Worm (Caenorhabditis elegans) whole organism, L4 larva: ENCODE data around the gene Y55F3AM.11.
A peak's percentile ranks its signal among the peaks of the same experiment; 100 is the strongest.

Source experiments
- F10B5.3 ChIP-seq: sonication (generic microtip); optimal IDR thresholded peaks from 2 replicates; lab custom pipeline; 2016; ENCODE audit warnings: mild to moderate bottlenecking, missing genetic modification characterization, missing compliant biosample characterization
- F44E2.7 ChIP-seq: fragments of 200-800 bp; sonication (Bioruptor generic); IDR thresholded peaks from 2 replicates; pipeline ENCODE4 v2.1.2; 2022; ENCODE audit warnings: missing genetic modification characterization, missing compliant biosample characterization
- T26A8.4 ChIP-seq: fragments of 200-800 bp; sonication (Bioruptor generic); IDR thresholded peaks from 2 replicates; pipeline ENCODE4 v1.3.6; 2022; ENCODE audit warnings: missing genetic modification characterization, missing compliant biosample characterization
- Y105C5A.15 ChIP-seq: fragments of 200-800 bp; sonication (Bioruptor generic); IDR thresholded peaks from 2 replicates; pipeline ENCODE4 v1.3.6; 2022; ENCODE audit warnings: missing genetic modification characterization, missing compliant biosample characterization
- aha-1 ChIP-seq: fragments of 150-350 bp; peaks from one replicate; lab custom pipeline; 2014; ENCODE audit warnings: missing biosample characterization, missing genetic modification characterization
- ceh-20 ChIP-seq: fragments of 200-800 bp; sonication (Bioruptor generic); IDR thresholded peaks from 2 replicates; pipeline ENCODE4 v1.3.6; 2022; ENCODE audit warnings: missing genetic modification reagents, missing genetic modification characterization, missing compliant biosample characterization
- ceh-44 ChIP-seq: fragments of 200-800 bp; sonication (Bioruptor generic); IDR thresholded peaks from 2 replicates; pipeline ENCODE4 v1.3.6; 2022; ENCODE audit warnings: missing genetic modification reagents, missing genetic modification characterization, missing compliant biosample characterization
- ceh-82 ChIP-seq: sonication (generic microtip); optimal IDR thresholded peaks from 2 replicates; lab custom pipeline; 2017; ENCODE audit warnings: missing biosample characterization, missing genetic modification characterization
- cey-2 ChIP-seq: sonication (generic microtip); optimal IDR thresholded peaks from 3 replicates; lab custom pipeline; 2017; ENCODE audit warnings: missing genetic modification characterization, mild to moderate bottlenecking, missing compliant biosample characterization, antibody characterized with exemption, borderline replicate concordance; ENCODE audit not compliant: insufficient read depth
- ctbp-1 ChIP-seq: fragments of 200-800 bp; sonication (Bioruptor generic); IDR thresholded peaks from 2 replicates; pipeline ENCODE4 v1.3.6; 2022; ENCODE audit warnings: missing genetic modification reagents, missing genetic modification characterization, missing compliant biosample characterization
- dve-1 ChIP-seq: sonication (generic microtip); optimal IDR thresholded peaks from 2 replicates; lab custom pipeline; 2017; ENCODE audit warnings: antibody characterized with exemption, mild to moderate bottlenecking, missing genetic modification characterization, missing compliant biosample characterization; ENCODE audit not compliant: insufficient read depth
- egl-27 ChIP-seq: sonication (generic microtip); optimal IDR thresholded peaks from 3 replicates; lab custom pipeline; 2017; ENCODE audit warnings: missing biosample characterization, missing genetic modification reagents, missing genetic modification characterization
- gei-8 ChIP-seq: fragments of 200-800 bp; sonication (Bioruptor generic); optimal IDR thresholded peaks from 2 replicates; lab custom pipeline; 2018; ENCODE audit warnings: mild to moderate bottlenecking, missing genetic modification characterization, missing compliant biosample characterization
- jun-1 ChIP-seq: fragments of 150-350 bp; optimal IDR thresholded peaks from 2 replicates; lab custom pipeline; 2014; ENCODE audit warnings: missing biosample characterization, missing genetic modification reagents, missing genetic modification characterization
- lin-1 ChIP-seq: fragments of 200-800 bp; sonication (Bioruptor generic); IDR thresholded peaks from 2 replicates; pipeline ENCODE4 v1.3.6; 2022; ENCODE audit warnings: missing genetic modification reagents, missing genetic modification characterization, missing compliant biosample characterization
- lin-15B ChIP-seq: fragments of 150-350 bp; sonication (generic microtip); optimal IDR thresholded peaks from 3 replicates; lab custom pipeline; 2014; ENCODE audit warnings: missing biosample characterization, missing genetic modification characterization
- lin-39 ChIP-seq: fragments of 150-350 bp; optimal IDR thresholded peaks from 2 replicates; lab custom pipeline; 2014; ENCODE audit warnings: missing biosample characterization, missing genetic modification reagents, missing genetic modification characterization
- lir-3 ChIP-seq: sonication (generic microtip); optimal IDR thresholded peaks from 2 replicates; lab custom pipeline; 2016; ENCODE audit warnings: mild to moderate bottlenecking, missing genetic modification characterization, missing compliant biosample characterization
- madf-9 ChIP-seq: fragments of 200-800 bp; sonication (Bioruptor generic); conservative IDR thresholded peaks from 2 replicates; pipeline ENCODE4 v1.3.6; 2022; ENCODE audit warnings: missing genetic modification reagents, missing genetic modification characterization, missing compliant biosample characterization
- mdt-29 ChIP-seq: fragments of 200-800 bp; sonication (Bioruptor generic); IDR thresholded peaks from 2 replicates; pipeline ENCODE4 v1.3.6; 2022; ENCODE audit warnings: missing genetic modification reagents, missing genetic modification characterization, missing compliant biosample characterization
- mep-1 ChIP-seq: fragments of 150-350 bp; sonication (generic microtip); optimal IDR thresholded peaks from 3 replicates; lab custom pipeline; 2014; ENCODE audit warnings: missing biosample characterization, missing genetic modification characterization
- mes-2 ChIP-seq: sonication (generic microtip); optimal IDR thresholded peaks from 2 replicates; lab custom pipeline; 2016; ENCODE audit warnings: missing genotype, mild to moderate bottlenecking, missing genetic modification characterization, missing compliant biosample characterization; ENCODE audit not compliant: poor library complexity, severe bottlenecking
- mxl-3 ChIP-seq: fragments of 200-800 bp; sonication (Bioruptor generic); optimal IDR thresholded peaks from 2 replicates; lab custom pipeline; 2018; ENCODE audit warnings: mild to moderate bottlenecking, missing genetic modification characterization, missing compliant biosample characterization
- nhr-102 ChIP-seq: sonication (generic microtip); optimal IDR thresholded peaks from 2 replicates; lab custom pipeline; 2016; ENCODE audit warnings: mild to moderate bottlenecking, missing genetic modification characterization, moderate library complexity, missing compliant biosample characterization
- nhr-25 ChIP-seq: sonication (generic microtip); optimal IDR thresholded peaks from 2 replicates; lab custom pipeline; 2017; ENCODE audit warnings: missing genetic modification characterization, mild to moderate bottlenecking, missing compliant biosample characterization, antibody characterized with exemption, moderate library complexity, borderline replicate concordance; ENCODE audit not compliant: insufficient read depth
- nhr-42 ChIP-seq: fragments of 200-800 bp; sonication (Bioruptor generic); IDR thresholded peaks from 2 replicates; pipeline ENCODE4 v1.3.6; 2022; ENCODE audit warnings: missing genetic modification characterization, missing compliant biosample characterization
- nhr-6 ChIP-seq: fragments of 150-350 bp; optimal IDR thresholded peaks from 2 replicates; lab custom pipeline; 2014; ENCODE audit warnings: missing biosample characterization, missing genetic modification characterization
- pha-4 ChIP-seq, 2 experiments: fragments of 150-350 bp in 1 of 2; fragments of 200-800 bp in 1 of 2; sonication (Bioruptor generic) in 1 of 2; IDR thresholded peaks in 1 of 2; optimal IDR thresholded peaks in 1 of 2; 2 replicates each; pipeline versions ENCODE4 v1.3.6 to Lab custom; 2014 to 2022; ENCODE audit warnings: missing genetic modification characterization in 2 of 2, missing genetic modification reagents in 2 of 2, missing biosample characterization in 1 of 2, missing compliant biosample characterization in 1 of 2
- sdz-12 ChIP-seq: fragments of 200-800 bp; sonication (Bioruptor generic); optimal IDR thresholded peaks from 2 replicates; lab custom pipeline; 2018; ENCODE audit warnings: mild to moderate bottlenecking, missing genetic modification characterization, missing compliant biosample characterization
- set-16 ChIP-seq: fragments of 200-800 bp; sonication (Bioruptor generic); IDR thresholded peaks from 2 replicates; pipeline ENCODE4 v1.3.6; 2022; ENCODE audit warnings: missing genetic modification reagents, missing genetic modification characterization, missing compliant biosample characterization
- spr-3 ChIP-seq: fragments of 200-800 bp; sonication (Bioruptor generic); optimal IDR thresholded peaks from 2 replicates; lab custom pipeline; 2018; ENCODE audit warnings: mild to moderate bottlenecking, missing genetic modification characterization, missing compliant biosample characterization
- tag-97 ChIP-seq: fragments of 200-800 bp; sonication (Bioruptor generic); IDR thresholded peaks from 2 replicates; pipeline ENCODE4 v1.3.6; 2022; ENCODE audit warnings: missing genetic modification characterization, missing compliant biosample characterization
- zfp-3 ChIP-seq: fragments of 200-800 bp; sonication (Bioruptor generic); conservative IDR thresholded peaks from 2 replicates; pipeline ENCODE4 v1.3.6; 2022; ENCODE audit warnings: missing genetic modification reagents, missing genetic modification characterization, missing compliant biosample characterization
- ztf-11 ChIP-seq: fragments of 150-350 bp; optimal IDR thresholded peaks from 2 replicates; lab custom pipeline; 2014; ENCODE audit warnings: missing biosample characterization, missing genetic modification characterization

Y55F3AM.11 gene

DNA sequence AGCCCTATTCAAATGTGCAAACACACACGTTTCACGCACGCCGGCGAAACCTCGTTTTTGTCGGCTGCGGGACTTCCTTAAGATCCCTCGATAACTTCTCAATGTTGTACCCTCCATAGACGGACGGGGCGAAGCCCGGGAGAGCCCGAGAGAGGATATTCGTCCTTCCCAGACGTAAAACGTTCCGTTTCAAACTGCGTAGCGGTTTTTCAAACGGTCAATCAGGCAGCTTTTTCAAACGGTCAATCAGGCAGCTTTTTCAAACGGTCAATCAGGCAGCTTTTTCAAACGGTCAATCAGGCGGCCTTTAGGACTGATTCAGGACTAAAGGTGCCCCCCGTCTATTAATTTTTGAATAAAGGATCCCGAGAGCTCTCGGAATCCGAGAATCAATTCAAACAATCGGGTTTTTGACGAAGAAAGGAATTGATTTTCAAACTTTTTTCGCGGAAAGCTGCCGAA lies 53.0 kb downstream of the Y55F3AM.11 start (continued):
- TF ChIP-seq mes-2 = peak; percentile 32
- TF ChIP-seq jun-1 = no peak
- TF ChIP-seq mdt-29 = peak; percentile 82
- no peak for TF ChIP-seq lir-3
- TF ChIP-seq nhr-6 = no peak
- no peak for TF ChIP-seq egl-27 (tag; lab: Kevin White, UChicago)
- TF ChIP-seq T26A8.4 (GFP tag; lab: Robert Waterston, UW) = peak; percentile 85
- TF ChIP-seq Y105C5A.15 (GFP tag; lab: Robert Waterston, UW) = 0 out of 2 replicates have a peak, but pooled peaks have one; percentile 23
- TF ChIP-seq spr-3 = peak; percentile 43
- peak; percentile 55; the same call in 1 of the 2 replicates for TF ChIP-seq lin-1 (GFP tag; lab: Robert Waterston, UW)
- TF ChIP-seq pha-4 (GFP tag; IDR thresholded peaks at IDR 0.05; lab: Robert Waterston, UW) = 0 out of 2 replicates have a peak, but pooled peaks have one; percentile 45
- TF ChIP-seq pha-4 (tag; optimal IDR thresholded peaks at IDR 0.05; lab: Kevin White, UChicago) = no peak
- TF ChIP-seq gei-8 (GFP tag; lab: Kevin White, UChicago) = peak; percentile 51
- peak; percentile 35 for TF ChIP-seq dve-1 (tag; lab: Kevin White, UChicago)
- peak; percentile 36 for TF ChIP-seq mep-1 (tag; lab: Kevin White, UChicago)
- TF ChIP-seq F10B5.3 (tag; lab: Kevin White, UChicago) = peak; percentile 37
- TF ChIP-seq nhr-25 = no peak
- no peak for TF ChIP-seq ceh-82 (tag; lab: Kevin White, UChicago)
- no peak for TF ChIP-seq ztf-11 (tag; lab: Kevin White, UChicago)
- 0 out of 2 replicates have a peak, but pooled peaks have one; percentile 23 for TF ChIP-seq nhr-42 (GFP tag; lab: Robert Waterston, UW)
- no peak for TF ChIP-seq tag-97 (GFP tag; lab: Robert Waterston, UW)
- TF ChIP-seq F44E2.7 = 0 out of 2 replicates have a peak, but pooled peaks have one; percentile 75
- TF ChIP-seq ctbp-1 (GFP tag; lab: Robert Waterston, UW) = peak; percentile 41; the same call in 1 of the 2 replicates
- no peak for TF ChIP-seq lin-39
- 0 out of 2 replicates have a peak, but pooled peaks have one; percentile 3 for TF ChIP-seq ceh-44 (GFP tag; lab: Robert Waterston, UW)
- peak; percentile 49; the same call in 1 of the 2 replicates for TF ChIP-seq zfp-3 (GFP tag; lab: Robert Waterston, UW)
- TF ChIP-seq sdz-12 (GFP tag; lab: Kevin White, UChicago) = no peak
- TF ChIP-seq madf-9 (GFP tag; lab: Robert Waterston, UW) = no peak
- TF ChIP-seq nhr-102 (tag; lab: Kevin White, UChicago) = peak; percentile 47
- peak; percentile 18; the same call in 1 of the 2 replicates for TF ChIP-seq set-16 (GFP tag; lab: Robert Waterston, UW)
- TF ChIP-seq ceh-20 (GFP tag; lab: Robert Waterston, UW) = no peak
- no peak for TF ChIP-seq mxl-3 (GFP tag; lab: Kevin White, UChicago)
- TF ChIP-seq cey-2 (tag; lab: Kevin White, UChicago) = no peak

DNA sequence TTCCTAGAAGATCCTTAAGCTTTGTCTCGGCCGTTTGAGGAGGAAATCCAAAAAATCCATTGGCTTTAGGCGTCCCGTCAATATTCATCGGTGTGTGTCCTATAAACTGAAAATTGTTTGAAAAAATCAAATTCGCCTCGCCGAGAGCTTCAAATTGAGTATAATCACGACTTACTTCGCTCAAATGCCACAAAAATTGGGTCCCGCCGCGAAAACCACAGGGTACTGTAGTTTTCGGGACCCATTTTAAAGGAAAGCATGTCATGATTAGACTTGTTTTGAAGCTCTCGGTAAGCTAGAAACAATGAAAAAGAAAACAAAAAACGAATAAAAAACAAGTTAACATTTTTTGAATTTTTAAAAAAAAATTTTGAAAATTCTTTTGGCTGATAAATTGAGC lies 53.8 kb downstream of the Y55F3AM.11 start, which contains the start of gene egrh-2:
egrh-2 (minus strand) TSS at position 101 of the 400 bp plus-strand sequence.
- TF ChIP-seq aha-1 (tag; lab: Kevin White, UChicago) = peak; percentile 41
- TF ChIP-seq lin-15B (tag; lab: Kevin White, UChicago) = no peak
